Worm (Caenorhabditis elegans) whole organism, late embryonic: ENCODE results near the gene lin-7.

ENCODE experiments used
- C38D4.7 ChIP-seq: fragments of 200-800 bp; sonication (Bioruptor generic); optimal IDR thresholded peaks from 2 replicates; lab custom pipeline; 2018; ENCODE audit warnings: mild to moderate bottlenecking, missing genetic modification characterization, moderate library complexity, missing compliant biosample characterization
- F13H6.1 ChIP-seq: sonication (generic microtip); optimal IDR thresholded peaks from 2 replicates; lab custom pipeline; 2016; ENCODE audit warnings: missing genetic modification characterization, missing compliant biosample characterization
- K02D7.2 ChIP-seq: sonication (generic microtip); optimal IDR thresholded peaks from 2 replicates; lab custom pipeline; 2017; ENCODE audit warnings: mild to moderate bottlenecking, missing genetic modification characterization, missing compliant biosample characterization
- K09A11.1 ChIP-seq: sonication (generic microtip); optimal IDR thresholded peaks from 2 replicates; lab custom pipeline; 2017; ENCODE audit warnings: antibody characterized with exemption, mild to moderate bottlenecking, missing genetic modification characterization, missing compliant biosample characterization; ENCODE audit not compliant: insufficient read depth
- T23F11.4 ChIP-seq: fragments of 200-800 bp; sonication (Bioruptor generic); optimal IDR thresholded peaks from 2 replicates; lab custom pipeline; 2018; ENCODE audit warnings: mild to moderate bottlenecking, missing genetic modification characterization, missing compliant biosample characterization
- Y22D7AL.16 ChIP-seq: sonication (generic microtip); optimal IDR thresholded peaks from 2 replicates; lab custom pipeline; 2016; ENCODE audit warnings: missing genetic modification characterization, missing compliant biosample characterization
- ahr-1 ChIP-seq: sonication (generic microtip); optimal IDR thresholded peaks from 2 replicates; lab custom pipeline; 2016; ENCODE audit warnings: missing genetic modification characterization, missing compliant biosample characterization
- ama-1 ChIP-seq: fragments of 150-350 bp; optimal IDR thresholded peaks from 2 replicates; lab custom pipeline; 2014
- ceh-19 ChIP-seq: fragments of 200-800 bp; sonication (Bioruptor generic); optimal IDR thresholded peaks from 2 replicates; lab custom pipeline; 2018; ENCODE audit warnings: mild to moderate bottlenecking, missing genetic modification characterization, missing compliant biosample characterization
- ceh-24 ChIP-seq: sonication (generic microtip); optimal IDR thresholded peaks from 2 replicates; lab custom pipeline; 2016; ENCODE audit warnings: mild to moderate bottlenecking, missing genetic modification characterization, missing compliant biosample characterization
- ceh-31 ChIP-seq: sonication (generic microtip); optimal IDR thresholded peaks from 2 replicates; lab custom pipeline; 2016; ENCODE audit warnings: missing genetic modification characterization, missing compliant biosample characterization
- ceh-34 ChIP-seq: sonication (generic microtip); optimal IDR thresholded peaks from 2 replicates; lab custom pipeline; 2016; ENCODE audit warnings: mild to moderate bottlenecking, missing genetic modification characterization, missing compliant biosample characterization
- ceh-48 ChIP-seq: sonication (generic microtip); optimal IDR thresholded peaks from 2 replicates; lab custom pipeline; 2016; ENCODE audit warnings: missing genetic modification characterization, inconsistent platforms, missing compliant biosample characterization
- che-1 ChIP-seq: sonication (generic microtip); optimal IDR thresholded peaks from 2 replicates; lab custom pipeline; 2016; ENCODE audit warnings: mild to moderate bottlenecking, missing genetic modification characterization, missing compliant biosample characterization
- dmd-4 ChIP-seq: sonication (generic microtip); optimal IDR thresholded peaks from 2 replicates; lab custom pipeline; 2016; ENCODE audit warnings: borderline replicate concordance, missing genetic modification characterization, missing compliant biosample characterization
- elt-2 ChIP-seq: sonication (generic microtip); optimal IDR thresholded peaks from 2 replicates; lab custom pipeline; 2016; ENCODE audit warnings: missing genetic modification reagents, missing genetic modification characterization, missing compliant biosample characterization
- ets-4 ChIP-seq: sonication (generic microtip); optimal IDR thresholded peaks from 2 replicates; lab custom pipeline; 2016; ENCODE audit warnings: missing genetic modification characterization, missing compliant biosample characterization
- fax-1 ChIP-seq: sonication (generic microtip); optimal IDR thresholded peaks from 2 replicates; lab custom pipeline; 2016; ENCODE audit warnings: missing genotype, missing genetic modification characterization, missing compliant biosample characterization
- fkh-10 ChIP-seq: fragments of 150-350 bp; optimal IDR thresholded peaks from 2 replicates; lab custom pipeline; 2014; ENCODE audit warnings: missing biosample characterization, missing genetic modification reagents, missing genetic modification characterization
- fkh-6 ChIP-seq: sonication (generic microtip); optimal IDR thresholded peaks from 2 replicates; lab custom pipeline; 2016; ENCODE audit warnings: missing genetic modification characterization, missing compliant biosample characterization
- gmeb-2 ChIP-seq: sonication (generic microtip); optimal IDR thresholded peaks from 2 replicates; lab custom pipeline; 2016; ENCODE audit warnings: missing genetic modification characterization, inconsistent platforms, missing compliant biosample characterization
- hlh-15 ChIP-seq: sonication (generic microtip); optimal IDR thresholded peaks from 2 replicates; lab custom pipeline; 2016; ENCODE audit warnings: missing genetic modification characterization, missing compliant biosample characterization
- hlh-30 ChIP-seq: sonication (generic microtip); optimal IDR thresholded peaks from 2 replicates; lab custom pipeline; 2017; ENCODE audit warnings: antibody characterized with exemption, missing genetic modification characterization, missing compliant biosample characterization; ENCODE audit not compliant: insufficient read depth
- hlh-6 ChIP-seq: sonication (generic microtip); optimal IDR thresholded peaks from 2 replicates; lab custom pipeline; 2016; ENCODE audit warnings: missing genotype, missing genetic modification characterization, missing compliant biosample characterization
- lim-6 ChIP-seq: sonication (generic microtip); optimal IDR thresholded peaks from 2 replicates; lab custom pipeline; 2016; ENCODE audit warnings: missing genetic modification characterization, missing compliant biosample characterization
- lin-11 ChIP-seq: fragments of 200-800 bp; sonication (Bioruptor generic); optimal IDR thresholded peaks from 2 replicates; lab custom pipeline; 2018; ENCODE audit warnings: mild to moderate bottlenecking, missing genetic modification characterization, missing compliant biosample characterization
- madf-2 ChIP-seq: sonication (generic microtip); optimal IDR thresholded peaks from 2 replicates; lab custom pipeline; 2017; ENCODE audit warnings: missing genetic modification characterization, missing compliant biosample characterization
- mec-3 ChIP-seq: sonication (generic microtip); optimal IDR thresholded peaks from 2 replicates; lab custom pipeline; 2016; ENCODE audit warnings: borderline replicate concordance, missing genetic modification characterization, missing compliant biosample characterization
- nfya-1 ChIP-seq: sonication (generic microtip); optimal IDR thresholded peaks from 2 replicates; lab custom pipeline; 2017; ENCODE audit warnings: missing genetic modification characterization, mild to moderate bottlenecking, missing compliant biosample characterization, antibody characterized with exemption, moderate library complexity
- nhr-232 ChIP-seq: sonication (generic microtip); optimal IDR thresholded peaks from 2 replicates; lab custom pipeline; 2016; ENCODE audit warnings: missing genetic modification characterization, missing compliant biosample characterization
- npax-4 ChIP-seq: sonication (generic microtip); optimal IDR thresholded peaks from 2 replicates; lab custom pipeline; 2016; ENCODE audit warnings: missing genetic modification characterization, missing compliant biosample characterization
- odd-2 ChIP-seq: sonication (generic microtip); optimal IDR thresholded peaks from 2 replicates; lab custom pipeline; 2017; ENCODE audit warnings: antibody characterized with exemption, mild to moderate bottlenecking, missing genetic modification characterization, missing compliant biosample characterization
- pat-9 ChIP-seq: fragments of 200-800 bp; sonication (Bioruptor generic); optimal IDR thresholded peaks from 2 replicates; lab custom pipeline; 2018; ENCODE audit warnings: mild to moderate bottlenecking, missing genetic modification characterization, moderate library complexity, missing compliant biosample characterization
- pha-2 ChIP-seq: sonication (generic microtip); optimal IDR thresholded peaks from 2 replicates; lab custom pipeline; 2017; ENCODE audit warnings: mild to moderate bottlenecking, missing genetic modification characterization, missing compliant biosample characterization
- pha-4 ChIP-seq: fragments of 150-350 bp; optimal IDR thresholded peaks from 2 replicates; lab custom pipeline; 2018; ENCODE audit warnings: missing biosample characterization, missing genetic modification reagents, missing genetic modification characterization
- ref-2 ChIP-seq: sonication (generic microtip); optimal IDR thresholded peaks from 2 replicates; lab custom pipeline; 2016; ENCODE audit warnings: missing genetic modification characterization, missing compliant biosample characterization
- sox-2 ChIP-seq: fragments of 200-800 bp; sonication (Bioruptor generic); IDR thresholded peaks from 2 replicates; pipeline ENCODE4 v1.3.6; 2022; ENCODE audit warnings: missing genetic modification reagents, missing genetic modification characterization, missing compliant biosample characterization
- sox-4 ChIP-seq: sonication (generic microtip); optimal IDR thresholded peaks from 2 replicates; lab custom pipeline; 2017; ENCODE audit warnings: mild to moderate bottlenecking, missing genetic modification characterization, inconsistent platforms, missing compliant biosample characterization
- unc-42 ChIP-seq: sonication (generic microtip); optimal IDR thresholded peaks from 2 replicates; lab custom pipeline; 2016; ENCODE audit warnings: missing genotype, missing genetic modification characterization, missing compliant biosample characterization
- unc-55 ChIP-seq: sonication (generic microtip); optimal IDR thresholded peaks from 2 replicates; lab custom pipeline; 2017; ENCODE audit warnings: missing biosample characterization, missing genetic modification reagents, missing genetic modification characterization
- unc-86 ChIP-seq: sonication (generic microtip); optimal IDR thresholded peaks from 2 replicates; lab custom pipeline; 2016; ENCODE audit warnings: missing genetic modification characterization, missing compliant biosample characterization
- zip-5 ChIP-seq: sonication (generic microtip); optimal IDR thresholded peaks from 2 replicates; lab custom pipeline; 2016; ENCODE audit warnings: missing genetic modification characterization, missing compliant biosample characterization
- ztf-16 ChIP-seq: sonication (generic microtip); optimal IDR thresholded peaks from 2 replicates; lab custom pipeline; 2017; ENCODE audit warnings: missing genetic modification characterization, missing compliant biosample characterization

Gene lin-7

DNA sequence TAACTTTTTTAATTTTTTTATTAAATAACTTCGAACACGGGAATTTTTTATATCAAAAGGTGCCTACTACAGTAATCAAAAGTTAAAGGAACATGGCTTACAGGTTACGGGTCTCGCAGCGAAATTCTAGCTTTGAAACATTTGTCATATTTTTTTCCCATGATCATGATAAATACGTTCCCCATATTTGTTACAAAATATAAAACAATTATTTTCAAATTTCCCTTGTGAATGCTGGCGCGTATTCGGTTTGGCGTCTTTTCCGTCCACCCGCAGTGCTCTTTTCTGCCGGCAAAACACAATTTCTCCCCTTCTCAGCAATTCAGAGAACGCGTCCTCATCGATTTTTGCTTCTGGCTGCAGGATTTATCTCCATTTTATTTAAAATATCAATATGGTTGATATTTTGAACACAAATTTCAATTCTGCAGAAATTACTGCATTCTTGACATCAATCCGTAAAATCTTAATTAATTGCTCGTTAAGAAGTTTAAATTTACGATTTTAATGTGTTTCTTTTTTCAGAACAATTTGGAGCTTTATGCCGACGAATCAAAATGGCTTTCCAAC, 16.1 kb upstream of the lin-7 start, which contains the start of gene imb-2:
Gene imb-2, plus strand, starts transcription at position 520 of the 570 bp plus-strand sequence.
- TF ChIP-seq nfya-1 (tag; lab: Kevin White, UChicago): peak; percentile 33
- no peak for TF ChIP-seq ref-2 (tag; lab: Kevin White, UChicago)
- no peak for TF ChIP-seq Y22D7AL.16
- no peak for TF ChIP-seq mec-3 (tag; lab: Kevin White, UChicago)
- TF ChIP-seq unc-42: peak; percentile 87
- no peak for TF ChIP-seq pha-2 (tag; lab: Kevin White, UChicago)
- no peak for TF ChIP-seq fax-1
- TF ChIP-seq ceh-19 (GFP tag; lab: Kevin White, UChicago): no peak
- TF ChIP-seq hlh-15 (tag; lab: Kevin White, UChicago): no peak
- no peak for TF ChIP-seq ceh-24 (tag; lab: Kevin White, UChicago)
- TF ChIP-seq ama-1 (lab: Kevin White, UChicago): no peak
- TF ChIP-seq ceh-34: no peak
- no peak for TF ChIP-seq fkh-6
- TF ChIP-seq ceh-31 (tag; lab: Kevin White, UChicago): peak; percentile 38
- TF ChIP-seq sox-4: no peak
- no peak for TF ChIP-seq fkh-10 (GFP tag; lab: Kevin White, UChicago)
- TF ChIP-seq ets-4 (tag; lab: Kevin White, UChicago): no peak
- TF ChIP-seq ceh-48: peak; percentile 77
- no peak for TF ChIP-seq lim-6 (tag; lab: Kevin White, UChicago)
- TF ChIP-seq unc-55: no peak
- no peak for TF ChIP-seq C38D4.7 (GFP tag; lab: Kevin White, UChicago)
- TF ChIP-seq T23F11.4 (GFP tag; lab: Kevin White, UChicago): no peak
- TF ChIP-seq K02D7.2 (tag; lab: Kevin White, UChicago): no peak
- TF ChIP-seq gmeb-2 (tag; lab: Kevin White, UChicago): no peak
- TF ChIP-seq odd-2 (tag; lab: Kevin White, UChicago): no peak
- no peak for TF ChIP-seq sox-2 (GFP tag; lab: Robert Waterston, UW)
- TF ChIP-seq madf-2: no peak
- TF ChIP-seq nhr-232 (tag; lab: Kevin White, UChicago): no peak
- TF ChIP-seq elt-2: no peak
- TF ChIP-seq npax-4: no peak
- TF ChIP-seq hlh-6 (tag; lab: Kevin White, UChicago): no peak
- TF ChIP-seq pha-4 (tag; lab: Kevin White, UChicago): no peak
- no peak for TF ChIP-seq pat-9 (tag; lab: Kevin White, UChicago)
- no peak for TF ChIP-seq zip-5 (tag; lab: Kevin White, UChicago)
- TF ChIP-seq ztf-16 (tag; lab: Kevin White, UChicago): no peak
- TF ChIP-seq, all 69 proteins: peak for 4

DNA sequence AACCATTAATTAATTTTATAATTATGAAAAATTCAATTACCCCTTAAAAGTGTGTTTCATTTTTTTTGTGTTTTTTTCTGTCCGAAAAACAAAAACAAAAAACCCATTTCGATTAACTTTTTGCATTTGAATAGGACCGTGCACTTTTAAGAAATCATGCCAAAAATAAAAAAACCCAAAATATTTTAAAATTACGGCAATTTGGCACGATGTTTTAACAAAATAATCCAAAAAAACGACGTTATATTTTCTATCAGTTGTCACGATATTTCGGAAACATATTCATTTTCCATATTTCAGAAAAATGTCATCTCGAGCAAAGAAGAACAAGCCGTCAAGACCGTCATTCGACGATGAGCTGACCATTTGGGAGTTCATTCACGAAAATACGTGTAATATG, 12.5 kb upstream of the lin-7 start, which contains the start of gene tebp-1:
Gene tebp-1, plus strand, starts transcription at position 301 of the 400 bp plus-strand sequence.
- TF ChIP-seq dmd-4 (no peak), pat-9 (tag; lab: Kevin White, UChicago) (no peak), pha-4 (tag; lab: Kevin White, UChicago) (no peak), K09A11.1 (tag; lab: Kevin White, UChicago) (no peak), che-1 (tag; lab: Kevin White, UChicago) (no peak), ahr-1 (tag; lab: Kevin White, UChicago) (no peak), hlh-30 (tag; lab: Kevin White, UChicago) (no peak), unc-86 (no peak), sox-2 (GFP tag; lab: Robert Waterston, UW) (no peak), ceh-24 (tag; lab: Kevin White, UChicago) (no peak), odd-2 (tag; lab: Kevin White, UChicago) (no peak), unc-55 (no peak), F13H6.1 (tag; lab: Kevin White, UChicago) (no peak), lin-11 (tag; lab: Kevin White, UChicago) (no peak)
- TF ChIP-seq, all 69 proteins: peak for 0
